Fruit fly (Drosophila melanogaster): ENCODE measurements around the gene CG12502.

Gene CG12502

dm6 chr3L:833878-834277, 31.3 kb upstream of the CG12502 start, which contains the start of gene CG42553 (continued):
- no peak for TF ChIP-seq mirr (GFP tag; optimal IDR thresholded peaks at IDR 0.05)
- TF ChIP-seq exex (tag; optimal IDR thresholded peaks at IDR 0.05): no peak
- no peak for TF ChIP-seq Antp (GFP tag; optimal IDR thresholded peaks at IDR 0.05)
- TF ChIP-seq ham (GFP tag; IDR thresholded peaks at IDR 0.05): no peak
- TF ChIP-seq CG10267 (tag; optimal IDR thresholded peaks at IDR 0.05): peak; percentile 91
- TF ChIP-seq Gsc (GFP tag; IDR thresholded peaks at IDR 0.05): no peak
- TF ChIP-seq CoRest (tag; optimal IDR thresholded peaks at IDR 0.05): no peak
- TF ChIP-seq fd64A (GFP tag; optimal IDR thresholded peaks at IDR 0.05): no peak
- no peak for TF ChIP-seq ssp (GFP tag; IDR thresholded peaks at IDR 0.05)
- no peak for TF ChIP-seq gsb-n (tag; optimal IDR thresholded peaks at IDR 0.05)
- no peak for TF ChIP-seq tx (GFP tag; optimal IDR thresholded peaks at IDR 0.05)
- TF ChIP-seq ase (GFP tag; IDR thresholded peaks at IDR 0.05): no peak
- TF ChIP-seq CG34422 (GFP tag; IDR thresholded peaks at IDR 0.05): no peak
- no peak for TF ChIP-seq grau (tag; optimal IDR thresholded peaks at IDR 0.05)
- no peak for TF ChIP-seq CG18476 (GFP tag; optimal IDR thresholded peaks at IDR 0.05)
- TF ChIP-seq sc (optimal IDR thresholded peaks at IDR 0.05): no peak
- no peak for TF ChIP-seq sc (GFP tag; optimal IDR thresholded peaks at IDR 0.05)
- TF ChIP-seq Oaz (GFP tag; IDR thresholded peaks at IDR 0.05): no peak
- TF ChIP-seq CG3726 (GFP tag; IDR thresholded peaks at IDR 0.05): no peak
- no peak for TF ChIP-seq h (optimal IDR thresholded peaks at IDR 0.05)
- no peak for TF ChIP-seq fd3F (GFP tag; optimal IDR thresholded peaks at IDR 0.05)
- TF ChIP-seq tna (GFP tag; IDR thresholded peaks at IDR 0.05; ENCODE audit: partially characterized antibody): no peak
- TF ChIP-seq GATAe (GFP tag; conservative IDR thresholded peaks at IDR 0.05): no peak
- TF ChIP-seq CG11695 (GFP tag; IDR thresholded peaks at IDR 0.05): no peak
- no peak for TF ChIP-seq sug (tag; optimal IDR thresholded peaks at IDR 0.05)
- TF ChIP-seq ato (GFP tag; IDR thresholded peaks at IDR 0.05; ENCODE audit: partially characterized antibody): no peak
- TF ChIP-seq CG6813 (GFP tag; optimal IDR thresholded peaks at IDR 0.05): no peak
- no peak for TF ChIP-seq gfzf (GFP tag; optimal IDR thresholded peaks at IDR 0.05)
- TF ChIP-seq CG14965 (GFP tag; optimal IDR thresholded peaks at IDR 0.05; ENCODE audit: borderline replicate concordance): no peak
- TF ChIP-seq Med (GFP tag): peak; percentile 82
- TF ChIP-seq Dp (GFP tag; optimal IDR thresholded peaks at IDR 0.05): no peak
- TF ChIP-seq CG3847 (GFP tag; IDR thresholded peaks at IDR 0.05): peak; percentile 32; the same call in 1 of the 2 replicates
- TF ChIP-seq schlank (tag; optimal IDR thresholded peaks at IDR 0.05): no peak
- TF ChIP-seq NK7.1 (GFP tag; optimal IDR thresholded peaks at IDR 0.05): no peak
- peak; percentile 39; the same call in 1 of the 2 replicates for TF ChIP-seq Scr (GFP tag; IDR thresholded peaks at IDR 0.05; ENCODE audit: partially characterized antibody)
- peak; percentile 52 for TF ChIP-seq pzg (GFP tag; optimal IDR thresholded peaks at IDR 0.05)
- TF ChIP-seq chn (GFP tag; optimal IDR thresholded peaks at IDR 0.05): no peak
- TF ChIP-seq CG4707 (GFP tag; optimal IDR thresholded peaks at IDR 0.05): no peak
- TF ChIP-seq amos (GFP tag; IDR thresholded peaks at IDR 0.05; ENCODE audit: partially characterized antibody): peak; percentile 60; the same call in 1 of the 2 replicates
- no peak for TF ChIP-seq CTCF (GFP tag; optimal IDR thresholded peaks at IDR 0.05)
- TF ChIP-seq CG2875 (GFP tag; optimal IDR thresholded peaks at IDR 0.05): no peak
- TF ChIP-seq stc (GFP tag; IDR thresholded peaks at IDR 0.05): no peak
- TF ChIP-seq CG7271 (tag; optimal IDR thresholded peaks at IDR 0.05): no peak
- no peak for TF ChIP-seq gce (GFP tag; IDR thresholded peaks at IDR 0.05)
- TF ChIP-seq CG16863 (GFP tag; optimal IDR thresholded peaks at IDR 0.05): no peak
- no peak for TF ChIP-seq ara (GFP tag; IDR thresholded peaks at IDR 0.05)
- TF ChIP-seq CG13296 (GFP tag; optimal IDR thresholded peaks at IDR 0.05): no peak
- no peak for TF ChIP-seq bsh (GFP tag; optimal IDR thresholded peaks at IDR 0.05)
